Fruit fly (Drosophila melanogaster) whole organism, embryonic: ENCODE measurements around the gene MTF-1.

ENCODE experiments used
- ATbp ChIP-seq: fragments of 200-800 bp; sonication (Bioruptor generic); optimal IDR thresholded peaks from 2 replicates; lab custom pipeline; 2017; ENCODE audit warnings: missing biosample characterization, mild to moderate bottlenecking, missing genetic modification characterization, missing genetic modification reagents
- Ada2b ChIP-seq: fragments of 200-800 bp; sonication (Bioruptor generic); IDR thresholded peaks from 2 replicates; pipeline ENCODE4 v1.3.6; 2022; ENCODE audit warnings: missing biosample characterization, missing genetic modification characterization
- CG13296 ChIP-seq: fragments of 200-800 bp; sonication (Bioruptor generic); optimal IDR thresholded peaks from 3 replicates; lab custom pipeline; 2018; ENCODE audit warnings: missing biosample characterization, mild to moderate bottlenecking, missing genetic modification characterization
- CG14667 ChIP-seq: fragments of 200-800 bp; sonication (Bioruptor generic); IDR thresholded peaks from 2 replicates; pipeline ENCODE4 v1.3.6; 2022; ENCODE audit warnings: missing biosample characterization, missing genetic modification characterization
- CG15073 ChIP-seq: fragments of 200-800 bp; sonication (Bioruptor generic); optimal IDR thresholded peaks from 2 replicates; lab custom pipeline; 2016; ENCODE audit warnings: missing biosample characterization, missing genetic modification characterization
- CG18011 ChIP-seq: fragments of 200-800 bp; sonication (Bioruptor generic); optimal IDR thresholded peaks from 2 replicates; lab custom pipeline; 2017; ENCODE audit warnings: missing biosample characterization, missing genetic modification characterization, mild to moderate bottlenecking, moderate library complexity, missing genotype
- CG18262 ChIP-seq: fragments of 200-800 bp; optimal IDR thresholded peaks from 3 replicates; lab custom pipeline; 2019; ENCODE audit warnings: missing biosample characterization, mild to moderate bottlenecking, missing genetic modification characterization, moderate library complexity
- CG18764 ChIP-seq: fragments of 200-800 bp; sonication (Bioruptor generic); optimal IDR thresholded peaks from 3 replicates; lab custom pipeline; 2016; ENCODE audit warnings: missing biosample characterization, missing genetic modification characterization
- CG31388 ChIP-seq: fragments of 200-800 bp; sonication (Bioruptor generic); optimal IDR thresholded peaks from 2 replicates; lab custom pipeline; 2016; ENCODE audit warnings: missing biosample characterization, missing genetic modification characterization
- CG33213 ChIP-seq: fragments of 200-800 bp; sonication (Bioruptor generic); optimal IDR thresholded peaks from 3 replicates; lab custom pipeline; 2016; ENCODE audit warnings: missing biosample characterization, missing genetic modification characterization
- CG34376 ChIP-seq: fragments of 200-800 bp; sonication (Bioruptor generic); optimal IDR thresholded peaks from 2 replicates; lab custom pipeline; 2018; ENCODE audit warnings: missing biosample characterization, mild to moderate bottlenecking, missing genetic modification characterization
- CG34422 ChIP-seq: fragments of 200-800 bp; sonication (Bioruptor generic); IDR thresholded peaks from 3 replicates; pipeline ENCODE4 v1.3.6; 2022; ENCODE audit warnings: missing biosample characterization, missing genetic modification characterization
- CG3726 ChIP-seq: fragments of 200-800 bp; sonication (Bioruptor generic); IDR thresholded peaks from 3 replicates; pipeline ENCODE4, ENCODE4 v1.3.6; 2022; ENCODE audit warnings: missing biosample characterization, missing genetic modification characterization
- CG4424 ChIP-seq: fragments of 200-800 bp; sonication (Bioruptor generic); optimal IDR thresholded peaks from 3 replicates; lab custom pipeline; 2016; ENCODE audit warnings: missing biosample characterization, missing genetic modification characterization
- CG4707 ChIP-seq: fragments of 200-800 bp; sonication (Bioruptor generic); optimal IDR thresholded peaks from 2 replicates; lab custom pipeline; 2018; ENCODE audit warnings: missing biosample characterization, mild to moderate bottlenecking, missing genetic modification characterization, moderate library complexity
- CG5180 ChIP-seq: fragments of 200-800 bp; sonication (Bioruptor generic); optimal IDR thresholded peaks from 3 replicates; lab custom pipeline; 2017; ENCODE audit warnings: missing biosample characterization, missing genetic modification characterization, mild to moderate bottlenecking, moderate library complexity, missing genetic modification reagents
- CG6765 ChIP-seq: fragments of 200-800 bp; sonication (Bioruptor generic); optimal IDR thresholded peaks from 3 replicates; lab custom pipeline; 2017; ENCODE audit warnings: missing biosample characterization, mild to moderate bottlenecking, missing genetic modification characterization
- CG9932 ChIP-seq: fragments of 200-800 bp; sonication (Bioruptor generic); IDR thresholded peaks from 2 replicates; pipeline ENCODE4 v1.3.6; 2022; ENCODE audit warnings: missing biosample characterization, missing genetic modification characterization
- CTCF ChIP-seq: fragments of 200-800 bp; sonication (Bioruptor generic); optimal IDR thresholded peaks from 2 replicates; lab custom pipeline; 2017; ENCODE audit warnings: missing biosample characterization, mild to moderate bottlenecking, missing genetic modification characterization, moderate library complexity
- CoRest ChIP-seq: fragments of 200-800 bp; sonication (Bioruptor generic); optimal IDR thresholded peaks from 3 replicates; lab custom pipeline; 2018; ENCODE audit warnings: missing biosample characterization, mild to moderate bottlenecking, missing genetic modification characterization, moderate library complexity
- Fer2 ChIP-seq: fragments of 200-800 bp; sonication (Bioruptor generic); optimal IDR thresholded peaks from 2 replicates; lab custom pipeline; 2018; ENCODE audit warnings: missing biosample characterization, mild to moderate bottlenecking, missing genetic modification characterization, moderate library complexity
- HLH54F ChIP-seq: fragments of 200-800 bp; sonication (Bioruptor generic); optimal IDR thresholded peaks from 3 replicates; lab custom pipeline; 2016; ENCODE audit warnings: missing biosample characterization, missing genetic modification characterization
- Hand ChIP-seq: fragments of 200-800 bp; sonication (Bioruptor generic); optimal IDR thresholded peaks from 2 replicates; lab custom pipeline; 2017; ENCODE audit warnings: mild to moderate bottlenecking, missing biosample characterization, missing genetic modification reagents, missing genetic modification characterization
- Hr39 ChIP-seq: fragments of >200 bp; optimal IDR thresholded peaks from 2 replicates; lab custom pipeline; 2017
- MBD-R2 ChIP-seq: fragments of 200-800 bp; sonication (Bioruptor generic); IDR thresholded peaks from 2 replicates; pipeline ENCODE4 v1.3.6; 2022; ENCODE audit warnings: missing biosample characterization, missing genetic modification characterization
- Mad ChIP-seq: fragments of 200-800 bp; sonication (Bioruptor generic); optimal IDR thresholded peaks from 2 replicates; lab custom pipeline; 2016; ENCODE audit warnings: missing biosample characterization, missing genetic modification characterization
- Mes4 ChIP-seq: fragments of 200-800 bp; sonication (Bioruptor generic); optimal IDR thresholded peaks from 2 replicates; lab custom pipeline; 2016; ENCODE audit warnings: missing biosample characterization, missing genetic modification characterization
- NC2α ChIP-seq: fragments of 200-800 bp; sonication (Bioruptor generic); optimal IDR thresholded peaks from 2 replicates; lab custom pipeline; 2016; ENCODE audit warnings: missing biosample characterization, missing genetic modification characterization
- NK7.1 ChIP-seq: fragments of 200-800 bp; sonication (Bioruptor generic); optimal IDR thresholded peaks from 3 replicates; lab custom pipeline; 2016; ENCODE audit warnings: missing biosample characterization, missing genetic modification characterization
- Optix ChIP-seq: fragments of 200-800 bp; sonication (Bioruptor generic); IDR thresholded peaks from 3 replicates; pipeline ENCODE4 v1.3.6; 2022; ENCODE audit warnings: missing biosample characterization, missing genetic modification characterization
- Sry-β ChIP-seq: fragments of 200-800 bp; sonication (Bioruptor generic); optimal IDR thresholded peaks from 2 replicates; lab custom pipeline; 2018; ENCODE audit warnings: missing biosample characterization, mild to moderate bottlenecking, missing genetic modification characterization, moderate library complexity
- Tbp ChIP-seq: fragments of >200 bp; optimal IDR thresholded peaks from 2 replicates; lab custom pipeline; 2018; ENCODE audit warnings: missing biosample characterization, missing genetic modification characterization
- Vsx1 ChIP-seq: fragments of 200-800 bp; sonication (Bioruptor generic); optimal IDR thresholded peaks from 2 replicates; lab custom pipeline; 2017; ENCODE audit warnings: missing biosample characterization, mild to moderate bottlenecking, missing genetic modification characterization, missing genetic modification reagents
- al ChIP-seq: fragments of 200-800 bp; sonication (Bioruptor generic); IDR thresholded peaks from 2 replicates; pipeline ENCODE4 v1.3.6; 2022; ENCODE audit warnings: missing biosample characterization, missing genetic modification characterization
- bcd ChIP-seq: fragments of 200-800 bp; sonication (Bioruptor generic); optimal IDR thresholded peaks from 2 replicates; lab custom pipeline; 2017; ENCODE audit warnings: missing biosample characterization, mild to moderate bottlenecking, missing genetic modification characterization
- bigmax ChIP-seq: fragments of 200-800 bp; sonication (Bioruptor generic); optimal IDR thresholded peaks from 2 replicates; lab custom pipeline; 2018; ENCODE audit warnings: missing biosample characterization, mild to moderate bottlenecking, missing genetic modification characterization
- bowl ChIP-seq: fragments of 200-800 bp; sonication (Bioruptor generic); IDR thresholded peaks from 2 replicates; pipeline ENCODE4 v1.3.6; 2022; ENCODE audit warnings: missing biosample characterization, missing genetic modification characterization
- bsh ChIP-seq, 2 experiments: fragments of 200-800 bp; sonication (Bioruptor generic); optimal IDR thresholded peaks; 2 replicates each; lab custom pipeline; 2017 to 2018; ENCODE audit warnings: mild to moderate bottlenecking in 2 of 2, missing biosample characterization in 2 of 2, missing genetic modification characterization in 2 of 2, moderate library complexity in 1 of 2
- en ChIP-seq: fragments of 200-800 bp; sonication (Bioruptor generic); optimal IDR thresholded peaks from 2 replicates; lab custom pipeline; 2016; ENCODE audit warnings: missing biosample characterization, missing genetic modification characterization
- ewg ChIP-seq: fragments of 200-800 bp; sonication (Bioruptor generic); optimal IDR thresholded peaks from 3 replicates; lab custom pipeline; 2017; ENCODE audit warnings: mild to moderate bottlenecking, missing biosample characterization, missing genetic modification reagents, missing genetic modification characterization
- fu2 ChIP-seq: fragments of 200-800 bp; sonication (Bioruptor generic); optimal IDR thresholded peaks from 2 replicates; lab custom pipeline; 2016; ENCODE audit warnings: missing biosample characterization, missing genetic modification characterization
- gfzf ChIP-seq: fragments of 200-800 bp; sonication (Bioruptor generic); optimal IDR thresholded peaks from 2 replicates; lab custom pipeline; 2016; ENCODE audit warnings: missing biosample characterization, mild to moderate bottlenecking, missing genetic modification characterization, moderate library complexity
- grn ChIP-seq: fragments of 200-800 bp; sonication (Bioruptor generic); optimal IDR thresholded peaks from 3 replicates; lab custom pipeline; 2017; ENCODE audit warnings: missing biosample characterization, missing genetic modification characterization
- h ChIP-seq: fragments of >200 bp; optimal IDR thresholded peaks from 2 replicates; lab custom pipeline; 2017
- jigr1 ChIP-seq: fragments of 200-800 bp; sonication (Bioruptor generic); IDR thresholded peaks from 3 replicates; pipeline ENCODE4 v1.3.6; 2022; ENCODE audit warnings: missing biosample characterization, missing genetic modification characterization
- nmo ChIP-seq: fragments of 200-800 bp; sonication (Bioruptor generic); optimal IDR thresholded peaks from 2 replicates; lab custom pipeline; 2018; ENCODE audit warnings: missing biosample characterization, mild to moderate bottlenecking, missing genetic modification characterization, moderate library complexity
- prd ChIP-seq, 3 experiments: fragments of >200 bp in 2 of 3; fragments of 200-800 bp in 1 of 3; sonication (Bioruptor generic) in 1 of 3; optimal IDR thresholded peaks in 2 of 3; IDR thresholded peaks in 1 of 3; 2 replicates in 2 of 3; 3 replicates in 1 of 3; pipeline versions ENCODE4 v1.3.6 to Lab custom; 2017 to 2022; ENCODE audit warnings: missing biosample characterization in 1 of 3, missing genetic modification characterization in 1 of 3
- rib ChIP-seq: fragments of 200-800 bp; sonication (Bioruptor generic); IDR thresholded peaks from 2 replicates; pipeline ENCODE4 v1.3.6; 2022; ENCODE audit warnings: missing biosample characterization, missing genetic modification characterization
- run ChIP-seq: fragments of 200-800 bp; sonication (Bioruptor generic); optimal IDR thresholded peaks from 3 replicates; lab custom pipeline; 2018; ENCODE audit warnings: missing biosample characterization, mild to moderate bottlenecking, missing genetic modification characterization
- sna ChIP-seq: fragments of 200-800 bp; sonication (Bioruptor generic); IDR thresholded peaks from 2 replicates; pipeline ENCODE4 v1.3.6; 2022; ENCODE audit warnings: missing biosample characterization, missing genetic modification characterization; ENCODE audit not compliant: partially characterized antibody
- stc ChIP-seq: fragments of 200-800 bp; sonication (Bioruptor generic); IDR thresholded peaks from 2 replicates; pipeline ENCODE4 v1.3.6; 2022; ENCODE audit warnings: missing biosample characterization, missing genetic modification characterization
- tna ChIP-seq: fragments of 200-800 bp; sonication (Bioruptor generic); IDR thresholded peaks from 2 replicates; pipeline ENCODE4 v1.3.6; 2022; ENCODE audit warnings: missing biosample characterization, missing genetic modification characterization; ENCODE audit not compliant: partially characterized antibody
- zen ChIP-seq: fragments of 200-800 bp; sonication (Bioruptor generic); optimal IDR thresholded peaks from 3 replicates; lab custom pipeline; 2018; ENCODE audit warnings: missing biosample characterization, mild to moderate bottlenecking, missing genetic modification characterization, moderate library complexity

Gene MTF-1

dm6 chr3L:9466595-9466994 is 36.5 kb downstream of the MTF-1 start (continued):
- no peak for TF ChIP-seq Vsx1 (GFP tag; lab: Kevin White, UChicago)
- TF ChIP-seq CG4707 (GFP tag; lab: Kevin White, UChicago): no peak
- TF ChIP-seq fu2: no peak
- no peak for TF ChIP-seq HLH54F (GFP tag; lab: Kevin White, UChicago)
- TF ChIP-seq ATbp: no peak
- no peak for TF ChIP-seq Ada2b (GFP tag; lab: Robert Waterston, UW)
- peak; percentile 3 for TF ChIP-seq bcd (GFP tag; lab: Kevin White, UChicago)
- TF ChIP-seq rib (GFP tag; lab: Robert Waterston, UW): no peak
- no peak for TF ChIP-seq Mes4 (GFP tag; lab: Kevin White, UChicago)
- TF ChIP-seq MBD-R2 (GFP tag; lab: Robert Waterston, UW): no peak
- TF ChIP-seq Sry-β (GFP tag; lab: Kevin White, UChicago): no peak
- peak; percentile 29 for TF ChIP-seq CG6765 (GFP tag; lab: Kevin White, UChicago)
- TF ChIP-seq CoRest (tag; lab: Kevin White, UChicago): peak; percentile 17
- TF ChIP-seq NK7.1 (GFP tag; lab: Kevin White, UChicago): no peak
- TF ChIP-seq zen: no peak
- TF ChIP-seq CG5180: peak; percentile 12
- no peak for TF ChIP-seq en
- no peak for TF ChIP-seq prd (optimal IDR thresholded peaks at IDR 0.05; lab: Kevin White, UChicago)
- 0 out of 3 replicates have a peak, but pooled peaks have one; percentile 10 for TF ChIP-seq prd (GFP tag; IDR thresholded peaks at IDR 0.05; lab: Robert Waterston, UW)
- no peak for TF ChIP-seq Mad (GFP tag; lab: Kevin White, UChicago)
- TF ChIP-seq Tbp: no peak
- no peak for TF ChIP-seq stc
- TF ChIP-seq Fer2: no peak
- no peak for TF ChIP-seq CG33213 (GFP tag; lab: Kevin White, UChicago)
- TF ChIP-seq bsh (GFP tag; optimal IDR thresholded peaks at IDR 0.05; lab: Kevin White, UChicago): peak in 1 of 2 experiments; percentile 29
- TF ChIP-seq run (tag; lab: Kevin White, UChicago): no peak
- no peak for TF ChIP-seq CG18764 (GFP tag; lab: Kevin White, UChicago)
- no peak for TF ChIP-seq h (lab: Kevin White, UChicago)
- TF ChIP-seq CG14667: no peak
- no peak for TF ChIP-seq CG31388
- no peak for TF ChIP-seq CG18011
- no peak for TF ChIP-seq jigr1 (GFP tag; lab: Robert Waterston, UW)
- TF ChIP-seq grn (GFP tag; lab: Kevin White, UChicago): no peak
- TF ChIP-seq CG13296 (GFP tag; lab: Kevin White, UChicago): peak; percentile 22
- no peak for TF ChIP-seq gfzf (GFP tag; lab: Kevin White, UChicago)
- TF ChIP-seq al (GFP tag; lab: Robert Waterston, UW): no peak
- TF ChIP-seq CG34376: peak; percentile 37
- TF ChIP-seq nmo (GFP tag; lab: Kevin White, UChicago): peak; percentile 35
- no peak for TF ChIP-seq CG15073 (GFP tag; lab: Kevin White, UChicago)
- TF ChIP-seq CG4424: peak; percentile 12
- no peak for TF ChIP-seq bigmax (GFP tag; lab: Kevin White, UChicago)
- TF ChIP-seq Hr39 (lab: Kevin White, UChicago): no peak
- TF ChIP-seq CTCF (GFP tag; lab: Kevin White, UChicago): no peak
- no peak for TF ChIP-seq sna (GFP tag; lab: Robert Waterston, UW)
- TF ChIP-seq CG34422 (GFP tag; lab: Robert Waterston, UW): no peak
- TF ChIP-seq bowl (GFP tag; lab: Robert Waterston, UW): no peak
- no peak for TF ChIP-seq tna
- TF ChIP-seq NC2α (GFP tag; lab: Kevin White, UChicago): no peak
- no peak for TF ChIP-seq ewg (GFP tag; lab: Kevin White, UChicago)
- no peak for TF ChIP-seq CG9932 (GFP tag; lab: Robert Waterston, UW)
- TF ChIP-seq Optix (GFP tag; lab: Robert Waterston, UW): no peak
- peak; percentile 28 for TF ChIP-seq CG18262
- TF ChIP-seq Hand (GFP tag; lab: Kevin White, UChicago): peak; percentile 54
- TF ChIP-seq CG3726 (GFP tag; lab: Robert Waterston, UW): no peak
